Fruit fly (Drosophila melanogaster) whole organism, embryonic: Measurements from ENCODE around the gene serp.

Source experiments
- Atf3 ChIP-seq: fragments of 200-800 bp; sonication (Bioruptor generic); optimal IDR thresholded peaks from 3 replicates; lab custom pipeline; 2016; ENCODE audit warnings: missing biosample characterization, missing genetic modification characterization
- CG1024 ChIP-seq: fragments of 200-800 bp; sonication (Bioruptor generic); IDR thresholded peaks from 2 replicates; pipeline ENCODE4 v1.3.6; 2022; ENCODE audit warnings: missing biosample characterization, missing genetic modification characterization
- CG10267 ChIP-seq: fragments of 200-800 bp; sonication (Bioruptor generic); optimal IDR thresholded peaks from 2 replicates; lab custom pipeline; 2018; ENCODE audit warnings: missing biosample characterization, mild to moderate bottlenecking, missing genetic modification characterization, moderate library complexity
- CG10462 ChIP-seq: fragments of 200-800 bp; sonication (Bioruptor generic); optimal IDR thresholded peaks from 2 replicates; lab custom pipeline; 2016; ENCODE audit warnings: missing biosample characterization, missing genetic modification characterization
- CG12659 ChIP-seq: fragments of 200-800 bp; sonication (Bioruptor generic); optimal IDR thresholded peaks from 3 replicates; lab custom pipeline; 2017; ENCODE audit warnings: mild to moderate bottlenecking, missing biosample characterization, missing genetic modification reagents, missing genetic modification characterization
- CG12744 ChIP-seq: fragments of 200-800 bp; sonication (Bioruptor generic); optimal IDR thresholded peaks from 2 replicates; lab custom pipeline; 2016; ENCODE audit warnings: missing biosample characterization, missing genetic modification characterization
- CG13123 ChIP-seq: fragments of 200-800 bp; sonication (Bioruptor generic); optimal IDR thresholded peaks from 2 replicates; lab custom pipeline; 2016; ENCODE audit warnings: missing biosample characterization, missing genetic modification characterization
- CG13296 ChIP-seq: fragments of 200-800 bp; sonication (Bioruptor generic); optimal IDR thresholded peaks from 3 replicates; lab custom pipeline; 2018; ENCODE audit warnings: missing biosample characterization, mild to moderate bottlenecking, missing genetic modification characterization
- CG14965 ChIP-seq: fragments of 200-800 bp; sonication (Bioruptor generic); optimal IDR thresholded peaks from 2 replicates; lab custom pipeline; 2016; ENCODE audit warnings: missing biosample characterization, missing genetic modification characterization, borderline replicate concordance
- CG16779 ChIP-seq: fragments of 200-800 bp; sonication (Bioruptor generic); IDR thresholded peaks from 2 replicates; pipeline ENCODE4 v1.3.6; 2022; ENCODE audit warnings: missing biosample characterization, missing genetic modification characterization
- CG17802 ChIP-seq: fragments of 200-800 bp; sonication (Bioruptor generic); optimal IDR thresholded peaks from 2 replicates; lab custom pipeline; 2018; ENCODE audit warnings: missing biosample characterization, mild to moderate bottlenecking, missing genetic modification characterization, moderate library complexity
- CG17829 ChIP-seq: fragments of 200-800 bp; optimal IDR thresholded peaks from 2 replicates; lab custom pipeline; 2019; ENCODE audit warnings: missing biosample characterization, mild to moderate bottlenecking, missing genetic modification characterization, moderate library complexity
- CG18599 ChIP-seq: fragments of 200-800 bp; sonication (Bioruptor generic); optimal IDR thresholded peaks from 3 replicates; lab custom pipeline; 2017; ENCODE audit warnings: missing biosample characterization, missing genetic modification characterization, mild to moderate bottlenecking, moderate library complexity, missing genetic modification reagents
- CG18764 ChIP-seq: fragments of 200-800 bp; sonication (Bioruptor generic); optimal IDR thresholded peaks from 3 replicates; lab custom pipeline; 2016; ENCODE audit warnings: missing biosample characterization, missing genetic modification characterization
- CG2678 ChIP-seq: fragments of 200-800 bp; sonication (Bioruptor generic); optimal IDR thresholded peaks from 3 replicates; lab custom pipeline; 2019; ENCODE audit warnings: missing biosample characterization, mild to moderate bottlenecking, missing genetic modification characterization, moderate library complexity
- CG3065 ChIP-seq: fragments of 200-800 bp; sonication (Bioruptor generic); optimal IDR thresholded peaks from 2 replicates; lab custom pipeline; 2016; ENCODE audit warnings: missing biosample characterization, missing genetic modification characterization
- CG31365 ChIP-seq: fragments of 200-800 bp; sonication (Bioruptor generic); optimal IDR thresholded peaks from 2 replicates; lab custom pipeline; 2018; ENCODE audit warnings: missing biosample characterization, mild to moderate bottlenecking, missing genetic modification characterization
- CG31388 ChIP-seq: fragments of 200-800 bp; sonication (Bioruptor generic); optimal IDR thresholded peaks from 2 replicates; lab custom pipeline; 2016; ENCODE audit warnings: missing biosample characterization, missing genetic modification characterization
- CG3163 ChIP-seq: fragments of 200-800 bp; sonication (Bioruptor generic); optimal IDR thresholded peaks from 3 replicates; lab custom pipeline; 2016; ENCODE audit warnings: missing biosample characterization, missing genetic modification characterization
- CG4820 ChIP-seq: fragments of 200-800 bp; sonication (Bioruptor generic); optimal IDR thresholded peaks from 3 replicates; lab custom pipeline; 2016; ENCODE audit warnings: missing biosample characterization, missing genetic modification characterization
- CG5953 ChIP-seq: fragments of 200-800 bp; sonication (Bioruptor generic); IDR thresholded peaks from 2 replicates; pipeline ENCODE4 v1.3.6; 2022; ENCODE audit warnings: missing biosample characterization, missing genetic modification characterization
- CG6254 ChIP-seq: fragments of 200-800 bp; sonication (Bioruptor generic); optimal IDR thresholded peaks from 3 replicates; lab custom pipeline; 2017; ENCODE audit warnings: mild to moderate bottlenecking, missing biosample characterization, missing genetic modification reagents, missing genetic modification characterization
- CG7839 ChIP-seq: fragments of 200-800 bp; sonication (Bioruptor generic); optimal IDR thresholded peaks from 3 replicates; lab custom pipeline; 2018; ENCODE audit warnings: missing biosample characterization, mild to moderate bottlenecking, missing genetic modification characterization, moderate library complexity
- CG8765 ChIP-seq: fragments of 200-800 bp; sonication (Bioruptor generic); IDR thresholded peaks from 2 replicates; pipeline ENCODE4 v1.3.6; 2022; ENCODE audit warnings: missing biosample characterization, missing genetic modification characterization
- CTCF ChIP-seq: fragments of 200-800 bp; sonication (Bioruptor generic); optimal IDR thresholded peaks from 2 replicates; lab custom pipeline; 2017; ENCODE audit warnings: missing biosample characterization, mild to moderate bottlenecking, missing genetic modification characterization, moderate library complexity
- Dll ChIP-seq: fragments of 200-800 bp; sonication (Bioruptor generic); IDR thresholded peaks from 4 replicates; pipeline ENCODE4 v1.3.6; 2022; ENCODE audit warnings: missing biosample characterization, missing genetic modification characterization; ENCODE audit not compliant: partially characterized antibody
- H2.0 ChIP-seq: fragments of 200-800 bp; sonication (Bioruptor generic); IDR thresholded peaks from 2 replicates; pipeline ENCODE4 v1.3.6; 2022; ENCODE audit warnings: missing biosample characterization, missing genetic modification characterization
- Hsf ChIP-seq: fragments of 200-800 bp; sonication (Bioruptor generic); optimal IDR thresholded peaks from 3 replicates; lab custom pipeline; 2016; ENCODE audit warnings: missing biosample characterization, missing genetic modification characterization
- Nf-YB ChIP-seq: fragments of 200-800 bp; sonication (Bioruptor generic); optimal IDR thresholded peaks from 3 replicates; lab custom pipeline; 2019; ENCODE audit warnings: missing biosample characterization, mild to moderate bottlenecking, missing genetic modification characterization, moderate library complexity
- Ptx1 ChIP-seq: fragments of 200-800 bp; sonication (Bioruptor generic); IDR thresholded peaks from 2 replicates; pipeline ENCODE4 v1.3.6; 2022; ENCODE audit warnings: missing biosample characterization, missing genetic modification characterization
- Rx ChIP-seq: fragments of 200-800 bp; sonication (Bioruptor generic); IDR thresholded peaks from 2 replicates; pipeline ENCODE4 v1.3.6; 2022; ENCODE audit warnings: missing biosample characterization, missing genetic modification characterization
- Xbp1 ChIP-seq: fragments of 200-800 bp; sonication (Bioruptor generic); optimal IDR thresholded peaks from 3 replicates; lab custom pipeline; 2016; ENCODE audit warnings: missing biosample characterization, mild to moderate bottlenecking, missing genetic modification characterization
- ara ChIP-seq: fragments of 200-800 bp; sonication (Bioruptor generic); IDR thresholded peaks from 2 replicates; pipeline ENCODE4 v1.3.6; 2022; ENCODE audit warnings: missing biosample characterization, missing genetic modification characterization
- bsh ChIP-seq, 2 experiments: fragments of 200-800 bp; sonication (Bioruptor generic); optimal IDR thresholded peaks; 2 replicates each; lab custom pipeline; 2017 to 2018; ENCODE audit warnings: mild to moderate bottlenecking in 2 of 2, missing biosample characterization in 2 of 2, missing genetic modification characterization in 2 of 2, moderate library complexity in 1 of 2
- crol ChIP-seq: fragments of 200-800 bp; sonication (Bioruptor generic); IDR thresholded peaks from 2 replicates; pipeline ENCODE4 v1.3.6; 2022; ENCODE audit warnings: missing biosample characterization, missing genetic modification characterization
- dmrt11E ChIP-seq: fragments of 200-800 bp; sonication (Bioruptor generic); optimal IDR thresholded peaks from 3 replicates; lab custom pipeline; 2018; ENCODE audit warnings: missing biosample characterization, mild to moderate bottlenecking, missing genetic modification characterization, moderate library complexity
- dmrt99B ChIP-seq: fragments of 200-800 bp; sonication (Bioruptor generic); optimal IDR thresholded peaks from 2 replicates; lab custom pipeline; 2018; ENCODE audit warnings: missing biosample characterization, mild to moderate bottlenecking, missing genetic modification characterization, moderate library complexity
- emc ChIP-seq: fragments of 200-800 bp; sonication (Bioruptor generic); optimal IDR thresholded peaks from 2 replicates; lab custom pipeline; 2016; ENCODE audit warnings: missing biosample characterization, missing genetic modification characterization
- esg ChIP-seq: fragments of 200-800 bp; sonication (Bioruptor generic); conservative IDR thresholded peaks from 2 replicates; pipeline ENCODE4 v1.3.6; 2022; ENCODE audit warnings: missing biosample characterization, missing genetic modification characterization
- kni ChIP-seq: fragments of 200-800 bp; sonication (Bioruptor generic); optimal IDR thresholded peaks from 3 replicates; lab custom pipeline; 2017; ENCODE audit warnings: mild to moderate bottlenecking, missing biosample characterization, missing genetic modification reagents, missing genetic modification characterization
- nau ChIP-seq: fragments of 200-800 bp; sonication (Bioruptor generic); optimal IDR thresholded peaks from 3 replicates; lab custom pipeline; 2017; ENCODE audit warnings: missing biosample characterization, mild to moderate bottlenecking, missing genetic modification characterization, missing genetic modification reagents
- phol ChIP-seq: fragments of 200-800 bp; sonication (Bioruptor generic); optimal IDR thresholded peaks from 3 replicates; lab custom pipeline; 2018; ENCODE audit warnings: missing biosample characterization, mild to moderate bottlenecking, missing genetic modification characterization, moderate library complexity
- pnt ChIP-seq: fragments of 200-800 bp; sonication (Bioruptor generic); optimal IDR thresholded peaks from 3 replicates; lab custom pipeline; 2016; ENCODE audit warnings: missing biosample characterization, missing genetic modification characterization
- prd ChIP-seq, 3 experiments: fragments of >200 bp in 2 of 3; fragments of 200-800 bp in 1 of 3; sonication (Bioruptor generic) in 1 of 3; optimal IDR thresholded peaks in 2 of 3; IDR thresholded peaks in 1 of 3; 2 replicates in 2 of 3; 3 replicates in 1 of 3; pipeline versions ENCODE4 v1.3.6 to Lab custom; 2017 to 2022; ENCODE audit warnings: missing biosample characterization in 1 of 3, missing genetic modification characterization in 1 of 3
- pzg ChIP-seq: fragments of 200-800 bp; sonication (Bioruptor generic); optimal IDR thresholded peaks from 3 replicates; lab custom pipeline; 2018; ENCODE audit warnings: missing biosample characterization, mild to moderate bottlenecking, missing genetic modification characterization, moderate library complexity
- ranshi ChIP-seq: fragments of 200-800 bp; sonication (Bioruptor generic); IDR thresholded peaks from 2 replicates; pipeline ENCODE4 v1.3.6; 2022; ENCODE audit warnings: missing biosample characterization, missing genetic modification characterization
- trh ChIP-seq: fragments of 200-800 bp; sonication (Bioruptor generic); optimal IDR thresholded peaks from 2 replicates; lab custom pipeline; 2016; ENCODE audit warnings: missing biosample characterization, missing genetic modification characterization
- ttk ChIP-seq: fragments of 200-800 bp; sonication (Bioruptor generic); IDR thresholded peaks from 2 replicates; pipeline ENCODE4 v2.1.2; 2022; ENCODE audit warnings: missing biosample characterization, missing genetic modification characterization
- twi ChIP-seq: fragments of 200-800 bp; optimal IDR thresholded peaks from 2 replicates; lab custom pipeline; 2019; ENCODE audit warnings: missing biosample characterization, mild to moderate bottlenecking, missing genetic modification characterization, moderate library complexity
- usp ChIP-seq: fragments of >200 bp; optimal IDR thresholded peaks from 2 replicates; lab custom pipeline; 2017; ENCODE audit warnings: missing biosample characterization, missing genetic modification characterization
- zfh1 ChIP-seq: fragments of 200-800 bp; sonication (Bioruptor generic); IDR thresholded peaks from 3 replicates; pipeline ENCODE4 v1.3.6; 2022; ENCODE audit warnings: missing biosample characterization, missing genetic modification characterization

The serp gene

DNA sequence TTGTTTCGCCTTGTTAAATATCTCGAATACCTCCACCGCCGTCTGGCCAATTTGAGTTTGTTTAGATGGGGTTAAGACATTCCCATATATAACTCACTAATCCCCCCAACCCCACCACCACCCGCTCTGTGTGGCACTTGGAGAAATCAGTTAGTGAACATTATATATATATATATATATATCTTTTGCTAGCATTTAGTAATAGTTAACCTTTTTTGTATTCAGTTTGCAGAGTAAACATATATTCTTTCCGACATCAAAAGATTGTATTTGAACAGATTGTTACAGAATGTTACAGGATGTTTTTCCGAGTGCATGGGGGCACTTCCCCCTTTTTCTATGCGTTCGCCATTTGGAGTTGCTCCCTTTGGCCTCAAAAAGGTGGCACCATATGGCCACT is 37.3 kb downstream of the serp start:
- TF ChIP-seq emc (GFP tag; lab: Kevin White, UChicago) (no peak), CG16779 (GFP tag; lab: Robert Waterston, UW) (no peak), CG2678 (tag; lab: Kevin White, UChicago) (peak; percentile 19), CG18764 (GFP tag; lab: Kevin White, UChicago) (no peak), esg (GFP tag; lab: Robert Waterston, UW) (peak; percentile 27; the same call in 1 of the 2 replicates), CG31365 (tag; lab: Kevin White, UChicago) (no peak), ranshi (GFP tag; lab: Robert Waterston, UW) (peak; percentile 48; the same call in 1 of the 2 replicates), CG1024 (GFP tag; lab: Robert Waterston, UW) (no peak), CG12744 (GFP tag; lab: Kevin White, UChicago) (no peak), CG17829 (tag; lab: Kevin White, UChicago) (peak; percentile 49), CG10267 (tag; lab: Kevin White, UChicago) (peak; percentile 30), kni (GFP tag; lab: Kevin White, UChicago) (no peak), CG31388 (GFP tag; lab: Kevin White, UChicago) (no peak), CG6254 (peak; percentile 40), zfh1 (GFP tag; lab: Robert Waterston, UW) (peak; percentile 68; the same call in 2 of the 3 replicates), dmrt11E (peak; percentile 35), ttk (no peak), phol (peak; percentile 40), CG12659 (GFP tag; lab: Kevin White, UChicago) (peak; percentile 27), nau (GFP tag; lab: Kevin White, UChicago) (no peak), CG18599 (peak; percentile 23), Nf-YB (GFP tag; lab: Kevin White, UChicago) (no peak), twi (tag; lab: Kevin White, UChicago) (peak; percentile 29), Rx (GFP tag; lab: Robert Waterston, UW) (no peak), CG10462 (GFP tag; lab: Kevin White, UChicago) (no peak), CG13123 (GFP tag; lab: Kevin White, UChicago) (no peak), CG3065 (no peak), usp (no peak), CTCF (no peak), CG8765 (GFP tag; lab: Robert Waterston, UW) (no peak), Xbp1 (GFP tag; lab: Kevin White, UChicago) (peak; percentile 4), pnt (GFP tag; lab: Kevin White, UChicago) (no peak), CG5953 (peak; percentile 50; the same call in 1 of the 2 replicates), prd (optimal IDR thresholded peaks at IDR 0.05; lab: Kevin White, UChicago) (no peak), prd (GFP tag; IDR thresholded peaks at IDR 0.05; lab: Robert Waterston, UW) (peak; percentile 61), Hsf (GFP tag; lab: Kevin White, UChicago) (no peak), CG14965 (GFP tag; lab: Kevin White, UChicago) (no peak), Ptx1 (GFP tag; lab: Robert Waterston, UW) (peak; percentile 58), H2.0 (no peak), CG4820 (peak; percentile 16), trh (no peak), crol (peak; percentile 18; the same call in 1 of the 2 replicates), Dll (GFP tag; lab: Robert Waterston, UW) (no peak), CG13296 (no peak), CG7839 (tag; lab: Kevin White, UChicago) (peak; percentile 52), pzg (GFP tag; lab: Kevin White, UChicago) (no peak), dmrt99B (tag; lab: Kevin White, UChicago) (peak; percentile 64), CG3163 (GFP tag; lab: Kevin White, UChicago) (no peak), bsh (GFP tag; optimal IDR thresholded peaks at IDR 0.05; lab: Kevin White, UChicago) (peak in 1 of 2 experiments; percentile 75), ara (GFP tag; lab: Robert Waterston, UW) (no peak; the same call in 1 of the 2 replicates), Atf3 (GFP tag; lab: Kevin White, UChicago) (no peak), CG17802 (no peak)
